Fruit fly (Drosophila melanogaster) whole organism, prepupa: ENCODE data around the gene Tm1.

Source experiments
- CG10669 ChIP-seq: fragments of 200-800 bp; sonication (Bioruptor generic); optimal IDR thresholded peaks from 3 replicates; lab custom pipeline; 2018; ENCODE audit warnings: missing biosample characterization, mild to moderate bottlenecking, missing genetic modification characterization, moderate library complexity
- CG11294 ChIP-seq: fragments of 200-800 bp; sonication (Bioruptor generic); IDR thresholded peaks from 2 replicates; pipeline ENCODE4 v1.3.6; 2022; ENCODE audit warnings: missing biosample characterization, missing genetic modification characterization
- CG11902 ChIP-seq: fragments of 200-800 bp; sonication (Bioruptor generic); optimal IDR thresholded peaks from 3 replicates; lab custom pipeline; 2016; ENCODE audit warnings: missing biosample characterization, missing genetic modification characterization
- CG15336 ChIP-seq: fragments of 200-800 bp; sonication (Bioruptor generic); IDR thresholded peaks from 2 replicates; pipeline ENCODE4 v1.3.6; 2022; ENCODE audit warnings: missing biosample characterization, missing genetic modification characterization
- CG6276 ChIP-seq: fragments of 200-800 bp; sonication (Bioruptor generic); optimal IDR thresholded peaks from 2 replicates; lab custom pipeline; 2017; ENCODE audit warnings: missing biosample characterization, mild to moderate bottlenecking, missing genetic modification characterization
- CG6792 ChIP-seq: fragments of 200-800 bp; sonication (Bioruptor generic); optimal IDR thresholded peaks from 3 replicates; lab custom pipeline; 2016; ENCODE audit warnings: missing biosample characterization, missing genetic modification characterization
- CG6854 ChIP-seq: fragments of 200-800 bp; sonication (Bioruptor generic); optimal IDR thresholded peaks from 2 replicates; lab custom pipeline; 2017; ENCODE audit warnings: missing biosample characterization, mild to moderate bottlenecking, missing genetic modification characterization
- CG8632 ChIP-seq: fragments of 200-800 bp; sonication (Bioruptor generic); optimal IDR thresholded peaks from 3 replicates; lab custom pipeline; 2016; ENCODE audit warnings: missing biosample characterization, missing genetic modification characterization
- CG9139 ChIP-seq: fragments of 200-800 bp; sonication (Bioruptor generic); optimal IDR thresholded peaks from 3 replicates; lab custom pipeline; 2017; ENCODE audit warnings: missing biosample characterization, mild to moderate bottlenecking, missing genetic modification characterization
- Eip93F ChIP-seq: fragments of 200-800 bp; sonication (Bioruptor generic); optimal IDR thresholded peaks from 2 replicates; lab custom pipeline; 2016; ENCODE audit warnings: missing biosample characterization, mild to moderate bottlenecking, missing genetic modification characterization
- Ets96B ChIP-seq: fragments of 200-800 bp; optimal IDR thresholded peaks from 2 replicates; lab custom pipeline; 2019; ENCODE audit warnings: missing biosample characterization, mild to moderate bottlenecking, missing genetic modification characterization, moderate library complexity
- Gug ChIP-seq: fragments of 200-800 bp; sonication (Bioruptor generic); IDR thresholded peaks from 2 replicates; pipeline ENCODE4 v1.3.6; 2022; ENCODE audit warnings: missing biosample characterization, missing genetic modification characterization
- Sox14 ChIP-seq: fragments of 200-800 bp; sonication (Bioruptor generic); optimal IDR thresholded peaks from 3 replicates; lab custom pipeline; 2016; ENCODE audit warnings: missing biosample characterization, missing genetic modification characterization
- cyc ChIP-seq: fragments of 200-800 bp; sonication (Bioruptor generic); optimal IDR thresholded peaks from 3 replicates; lab custom pipeline; 2016; ENCODE audit warnings: missing biosample characterization, missing genetic modification characterization
- esn ChIP-seq: fragments of 200-800 bp; sonication (Bioruptor generic); optimal IDR thresholded peaks from 2 replicates; lab custom pipeline; 2016; ENCODE audit warnings: missing biosample characterization, mild to moderate bottlenecking, missing genetic modification characterization, moderate library complexity
- salr ChIP-seq, 2 experiments: fragments of 200-800 bp; sonication (Bioruptor generic); optimal IDR thresholded peaks; 3 replicates each; lab custom pipeline; 2016 to 2018; ENCODE audit warnings: missing biosample characterization in 2 of 2, missing genetic modification characterization in 2 of 2, mild to moderate bottlenecking in 1 of 2
- ss ChIP-seq, 2 experiments: fragments of 200-800 bp; sonication (Bioruptor generic); optimal IDR thresholded peaks; 2 replicates in 1 of 2; 3 replicates in 1 of 2; lab custom pipeline; 2017 to 2018; ENCODE audit warnings: mild to moderate bottlenecking in 2 of 2, missing biosample characterization in 2 of 2, missing genetic modification characterization in 2 of 2, moderate library complexity in 1 of 2

The Tm1 gene

DNA sequence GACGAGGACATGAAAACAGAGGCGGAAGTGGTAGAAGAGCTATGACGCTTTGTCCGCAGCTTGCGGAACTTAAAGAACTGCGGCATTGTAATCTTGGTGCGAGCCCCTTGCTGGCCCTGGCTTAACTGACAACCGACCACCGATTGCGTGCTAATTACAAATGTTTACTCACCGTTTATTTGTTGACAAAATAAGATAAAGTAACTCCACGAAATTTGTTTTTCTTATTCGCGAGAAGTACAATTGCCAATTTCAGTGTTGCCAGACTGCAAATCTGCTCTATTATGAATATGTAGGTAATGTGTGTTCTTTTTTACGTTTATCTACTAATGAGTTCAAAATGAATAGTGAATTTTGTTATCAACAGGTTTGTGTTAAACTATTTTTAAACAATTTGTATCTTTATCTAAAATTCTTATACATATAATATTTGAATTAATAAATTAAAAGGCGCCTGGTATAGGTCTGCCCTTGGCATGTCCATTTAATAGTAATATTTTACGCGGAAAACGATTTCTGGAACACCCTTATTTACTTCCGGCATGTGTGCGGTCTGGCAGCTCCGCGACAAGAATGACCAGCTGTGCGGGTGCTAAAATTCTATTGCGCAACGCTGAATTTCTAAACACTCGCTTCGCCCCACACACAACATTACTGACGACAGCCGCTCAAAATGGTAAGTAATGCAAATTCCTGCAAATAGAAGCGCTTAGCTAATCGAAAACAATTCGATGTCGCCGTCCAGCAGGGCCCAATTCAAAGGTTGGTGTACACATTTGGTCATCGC is 78.8 kb downstream of the Tm1 start, which contains the start of the genes Atg4b and Hibch (continued):
- peak; percentile 100 for TF ChIP-seq CG10669 (GFP tag; lab: Kevin White, UChicago)
- TF ChIP-seq CG6276 (GFP tag; lab: Kevin White, UChicago), result no peak
- no peak for TF ChIP-seq CG9139 (GFP tag; lab: Kevin White, UChicago)
- TF ChIP-seq CG6792 (GFP tag; lab: Kevin White, UChicago), result peak; percentile 77
- no peak for TF ChIP-seq ss (GFP tag; optimal IDR thresholded peaks at IDR 0.05; lab: Kevin White, UChicago)
- TF ChIP-seq CG6854 (GFP tag; lab: Kevin White, UChicago), result peak; percentile 80
- TF ChIP-seq CG15336 (GFP tag; lab: Robert Waterston, UW), result peak; percentile 66
- peak; percentile 85 for TF ChIP-seq CG11902 (GFP tag; lab: Kevin White, UChicago)
- peak in 1 of 2 experiments; percentile 62 for TF ChIP-seq salr (GFP tag; optimal IDR thresholded peaks at IDR 0.05; lab: Kevin White, UChicago)
- peak; percentile 73 for TF ChIP-seq CG8632
- peak; percentile 67; the same call in 1 of the 2 replicates for TF ChIP-seq CG11294 (GFP tag; lab: Robert Waterston, UW)
- no peak for TF ChIP-seq Eip93F (GFP tag; lab: Kevin White, UChicago)
- TF ChIP-seq Sox14 (GFP tag; lab: Kevin White, UChicago), result no peak
- TF ChIP-seq Ets96B (tag; lab: Kevin White, UChicago), result peak; percentile 68
- TF ChIP-seq cyc, result peak; percentile 83
- peak; percentile 83 for TF ChIP-seq Gug (GFP tag; lab: Robert Waterston, UW)
- peak; percentile 79 for TF ChIP-seq esn (GFP tag; lab: Kevin White, UChicago)
